Worm (Caenorhabditis elegans) whole organism, L4 larva: Measurements from ENCODE around the gene T24D8.6.
A peak's percentile ranks its signal among the peaks of the same experiment; 100 is the strongest.

Experiments used
- F10B5.3 ChIP-seq: sonication (generic microtip); optimal IDR thresholded peaks from 2 replicates; lab custom pipeline; 2016; ENCODE audit warnings: mild to moderate bottlenecking, missing genetic modification characterization, missing compliant biosample characterization
- F37D6.2 ChIP-seq: sonication (generic microtip); optimal IDR thresholded peaks from 2 replicates; lab custom pipeline; 2016; ENCODE audit warnings: mild to moderate bottlenecking, missing genetic modification characterization, missing compliant biosample characterization
- F49E8.2 ChIP-seq: sonication (generic microtip); optimal IDR thresholded peaks from 2 replicates; lab custom pipeline; 2016; ENCODE audit warnings: missing compliant biosample characterization, mild to moderate bottlenecking, missing genetic modification characterization, borderline replicate concordance
- Y48G9A.11 ChIP-seq: fragments of 200-800 bp; sonication (Bioruptor generic); IDR thresholded peaks from 2 replicates; pipeline ENCODE4 v1.3.6; 2022; ENCODE audit warnings: missing genetic modification reagents, missing genetic modification characterization, missing compliant biosample characterization
- ZK546.5 ChIP-seq, 2 experiments: sonication (generic microtip); optimal IDR thresholded peaks; 2 replicates each; lab custom pipeline; 2017; ENCODE audit warnings: missing biosample characterization in 2 of 2, missing genetic modification characterization in 2 of 2
- aha-1 ChIP-seq: fragments of 150-350 bp; peaks from one replicate; lab custom pipeline; 2014; ENCODE audit warnings: missing biosample characterization, missing genetic modification characterization
- ama-1 ChIP-seq: fragments of 150-350 bp; optimal IDR thresholded peaks from 2 replicates; lab custom pipeline; 2014; ENCODE audit warnings: inconsistent platforms, mixed read lengths
- ceh-28 ChIP-seq: fragments of 150-350 bp; optimal IDR thresholded peaks from 2 replicates; lab custom pipeline; 2014; ENCODE audit warnings: missing biosample characterization, missing genetic modification reagents, missing genetic modification characterization
- ceh-32 ChIP-seq: sonication (generic microtip); optimal IDR thresholded peaks from 2 replicates; lab custom pipeline; 2016; ENCODE audit warnings: mild to moderate bottlenecking, missing genetic modification characterization, missing compliant biosample characterization; ENCODE audit not compliant: poor library complexity
- ceh-82 ChIP-seq: sonication (generic microtip); optimal IDR thresholded peaks from 2 replicates; lab custom pipeline; 2017; ENCODE audit warnings: missing biosample characterization, missing genetic modification characterization
- ces-1 ChIP-seq: fragments of 150-350 bp; sonication (generic microtip); optimal IDR thresholded peaks from 4 replicates; lab custom pipeline; 2014; ENCODE audit warnings: missing biosample characterization, missing genetic modification reagents, missing genetic modification characterization
- ctbp-1 ChIP-seq: fragments of 200-800 bp; sonication (Bioruptor generic); IDR thresholded peaks from 2 replicates; pipeline ENCODE4 v1.3.6; 2022; ENCODE audit warnings: missing genetic modification reagents, missing genetic modification characterization, missing compliant biosample characterization
- daf-12 ChIP-seq: fragments of 150-350 bp; optimal IDR thresholded peaks from 2 replicates; lab custom pipeline; 2014; ENCODE audit warnings: missing biosample characterization, missing genetic modification reagents, missing genetic modification characterization
- daf-8 ChIP-seq: fragments of 200-800 bp; sonication (Bioruptor generic); IDR thresholded peaks from 2 replicates; pipeline ENCODE4 v1.3.6; 2022; ENCODE audit warnings: missing genetic modification characterization, missing compliant biosample characterization
- dmd-6 ChIP-seq: fragments of 200-800 bp; sonication (Bioruptor generic); IDR thresholded peaks from 2 replicates; pipeline ENCODE4 v1.3.6; 2022; ENCODE audit warnings: missing genetic modification reagents, missing genetic modification characterization, missing compliant biosample characterization
- dmd-8 ChIP-seq: fragments of 200-800 bp; sonication (Bioruptor generic); IDR thresholded peaks from 2 replicates; pipeline ENCODE4 v1.3.6; 2022; ENCODE audit warnings: missing genetic modification characterization, missing compliant biosample characterization
- dmd-9 ChIP-seq: fragments of 200-800 bp; sonication (Bioruptor generic); IDR thresholded peaks from 2 replicates; pipeline ENCODE4 v1.3.6; 2022; ENCODE audit warnings: missing genetic modification reagents, missing genetic modification characterization, missing compliant biosample characterization
- duxl-1 ChIP-seq: sonication (generic microtip); optimal IDR thresholded peaks from 2 replicates; lab custom pipeline; 2016; ENCODE audit warnings: mild to moderate bottlenecking, missing genetic modification characterization, moderate library complexity, missing compliant biosample characterization; ENCODE audit not compliant: poor library complexity
- dve-1 ChIP-seq: sonication (generic microtip); optimal IDR thresholded peaks from 2 replicates; lab custom pipeline; 2017; ENCODE audit warnings: antibody characterized with exemption, mild to moderate bottlenecking, missing genetic modification characterization, missing compliant biosample characterization; ENCODE audit not compliant: insufficient read depth
- egl-27 ChIP-seq: sonication (generic microtip); optimal IDR thresholded peaks from 3 replicates; lab custom pipeline; 2017; ENCODE audit warnings: missing biosample characterization, missing genetic modification reagents, missing genetic modification characterization
- fkh-10 ChIP-seq: fragments of 150-350 bp; optimal IDR thresholded peaks from 2 replicates; lab custom pipeline; 2014; ENCODE audit warnings: missing biosample characterization, missing genetic modification reagents, missing genetic modification characterization
- jun-1 ChIP-seq: fragments of 150-350 bp; optimal IDR thresholded peaks from 2 replicates; lab custom pipeline; 2014; ENCODE audit warnings: missing biosample characterization, missing genetic modification reagents, missing genetic modification characterization
- lim-7 ChIP-seq: fragments of 200-800 bp; sonication (Bioruptor generic); IDR thresholded peaks from 2 replicates; pipeline ENCODE4 v1.3.6; 2022; ENCODE audit warnings: missing genetic modification characterization, missing compliant biosample characterization
- lin-13 ChIP-seq: fragments of 150-350 bp; optimal IDR thresholded peaks from 2 replicates; lab custom pipeline; 2014; ENCODE audit warnings: missing biosample characterization, missing genetic modification reagents, missing genetic modification characterization
- lin-29 ChIP-seq: fragments of 200-800 bp; sonication (Bioruptor generic); IDR thresholded peaks from 2 replicates; pipeline ENCODE4 v1.3.6; 2022; ENCODE audit warnings: missing genetic modification reagents, missing genetic modification characterization, missing compliant biosample characterization
- lin-38 ChIP-seq: fragments of 200-800 bp; sonication (Bioruptor generic); IDR thresholded peaks from 2 replicates; pipeline ENCODE4 v1.3.6; 2022; ENCODE audit warnings: missing genetic modification reagents, missing genetic modification characterization, missing compliant biosample characterization
- lir-3 ChIP-seq: sonication (generic microtip); optimal IDR thresholded peaks from 2 replicates; lab custom pipeline; 2016; ENCODE audit warnings: mild to moderate bottlenecking, missing genetic modification characterization, missing compliant biosample characterization
- madf-5 ChIP-seq, 2 experiments: fragments of 200-800 bp; sonication (Bioruptor generic); IDR thresholded peaks; 2 replicates each; pipeline ENCODE4 v1.3.6; 2022; ENCODE audit warnings: missing compliant biosample characterization in 2 of 2, missing genetic modification characterization in 2 of 2
- madf-9 ChIP-seq: fragments of 200-800 bp; sonication (Bioruptor generic); conservative IDR thresholded peaks from 2 replicates; pipeline ENCODE4 v1.3.6; 2022; ENCODE audit warnings: missing genetic modification reagents, missing genetic modification characterization, missing compliant biosample characterization
- mep-1 ChIP-seq: fragments of 150-350 bp; sonication (generic microtip); optimal IDR thresholded peaks from 3 replicates; lab custom pipeline; 2014; ENCODE audit warnings: missing biosample characterization, missing genetic modification characterization
- mxl-2 ChIP-seq: fragments of 200-800 bp; sonication (Bioruptor generic); conservative IDR thresholded peaks from 2 replicates; pipeline ENCODE4 v1.3.6; 2022; ENCODE audit warnings: missing genetic modification reagents, missing genetic modification characterization, missing compliant biosample characterization
- mxl-3 ChIP-seq: fragments of 200-800 bp; sonication (Bioruptor generic); optimal IDR thresholded peaks from 2 replicates; lab custom pipeline; 2018; ENCODE audit warnings: mild to moderate bottlenecking, missing genetic modification characterization, missing compliant biosample characterization
- nhr-11 ChIP-seq: fragments of 150-350 bp; optimal IDR thresholded peaks from 2 replicates; lab custom pipeline; 2014; ENCODE audit warnings: missing biosample characterization, missing genetic modification characterization
- nhr-25 ChIP-seq: sonication (generic microtip); optimal IDR thresholded peaks from 2 replicates; lab custom pipeline; 2017; ENCODE audit warnings: missing genetic modification characterization, mild to moderate bottlenecking, missing compliant biosample characterization, antibody characterized with exemption, moderate library complexity, borderline replicate concordance; ENCODE audit not compliant: insufficient read depth
- nhr-41 ChIP-seq: fragments of 200-800 bp; sonication (Bioruptor generic); IDR thresholded peaks from 2 replicates; pipeline ENCODE4 v1.3.6; 2022; ENCODE audit warnings: missing genetic modification reagents, missing genetic modification characterization, missing compliant biosample characterization
- nhr-76 ChIP-seq: fragments of 150-350 bp; optimal IDR thresholded peaks from 2 replicates; lab custom pipeline; 2014; ENCODE audit warnings: missing biosample characterization, missing genetic modification characterization
- pha-4 ChIP-seq, 2 experiments: fragments of 150-350 bp in 1 of 2; fragments of 200-800 bp in 1 of 2; sonication (Bioruptor generic) in 1 of 2; IDR thresholded peaks in 1 of 2; optimal IDR thresholded peaks in 1 of 2; 2 replicates each; pipeline versions ENCODE4 v1.3.6 to Lab custom; 2014 to 2022; ENCODE audit warnings: missing genetic modification characterization in 2 of 2, missing genetic modification reagents in 2 of 2, missing biosample characterization in 1 of 2, missing compliant biosample characterization in 1 of 2
- php-3 ChIP-seq: fragments of 200-800 bp; sonication (Bioruptor generic); IDR thresholded peaks from 2 replicates; pipeline ENCODE4 v1.3.6; 2022; ENCODE audit warnings: missing genetic modification reagents, missing genetic modification characterization, missing compliant biosample characterization
- pqm-1 ChIP-seq: sonication (generic microtip); optimal IDR thresholded peaks from 2 replicates; lab custom pipeline; 2017; ENCODE audit warnings: missing biosample characterization, missing genetic modification characterization
- sdz-12 ChIP-seq: fragments of 200-800 bp; sonication (Bioruptor generic); optimal IDR thresholded peaks from 2 replicates; lab custom pipeline; 2018; ENCODE audit warnings: mild to moderate bottlenecking, missing genetic modification characterization, missing compliant biosample characterization
- skn-1 ChIP-seq: fragments of 150-350 bp; optimal IDR thresholded peaks from 2 replicates; lab custom pipeline; 2014; ENCODE audit warnings: missing biosample characterization, missing genetic modification characterization
- spr-1 ChIP-seq: sonication (generic microtip); optimal IDR thresholded peaks from 2 replicates; lab custom pipeline; 2016; ENCODE audit warnings: mild to moderate bottlenecking, missing genetic modification characterization, missing compliant biosample characterization
- spr-3 ChIP-seq: fragments of 200-800 bp; sonication (Bioruptor generic); optimal IDR thresholded peaks from 2 replicates; lab custom pipeline; 2018; ENCODE audit warnings: mild to moderate bottlenecking, missing genetic modification characterization, missing compliant biosample characterization
- unc-130 ChIP-seq: sonication (generic microtip); optimal IDR thresholded peaks from 2 replicates; lab custom pipeline; 2016; ENCODE audit warnings: missing genetic modification reagents, missing genetic modification characterization, missing compliant biosample characterization
- unc-39 ChIP-seq: sonication (generic microtip); optimal IDR thresholded peaks from 2 replicates; lab custom pipeline; 2017; ENCODE audit warnings: missing biosample characterization, missing genetic modification characterization
- unc-62 ChIP-seq, 3 experiments: fragments of 150-350 bp in 1 of 3; sonication (generic microtip); optimal IDR thresholded peaks in 2 of 3; peaks in 1 of 3; 1 replicate in 1 of 3; 2 replicates in 2 of 3; lab custom pipeline; 2014 to 2017; ENCODE audit warnings: missing biosample characterization in 3 of 3, missing genetic modification characterization in 3 of 3, missing genetic modification reagents in 3 of 3, missing genotype in 1 of 3
- vab-7 ChIP-seq: fragments of 200-800 bp; sonication (Bioruptor generic); IDR thresholded peaks from 2 replicates; pipeline ENCODE4 v1.3.6; 2022; ENCODE audit warnings: missing genetic modification reagents, missing genetic modification characterization, missing compliant biosample characterization
- zag-1 ChIP-seq: fragments of 150-350 bp; optimal IDR thresholded peaks from 2 replicates; lab custom pipeline; 2014; ENCODE audit warnings: missing biosample characterization, missing genetic modification characterization
- zfp-2 ChIP-seq: sonication (generic microtip); optimal IDR thresholded peaks from 2 replicates; lab custom pipeline; 2016; ENCODE audit warnings: mild to moderate bottlenecking, missing genetic modification characterization, missing compliant biosample characterization
- zip-11 ChIP-seq: fragments of 200-800 bp; sonication (Bioruptor generic); IDR thresholded peaks from 2 replicates; pipeline ENCODE4 v1.3.6; 2022; ENCODE audit warnings: missing genetic modification characterization, missing compliant biosample characterization
- ztf-7 ChIP-seq: fragments of 150-350 bp; optimal IDR thresholded peaks from 2 replicates; lab custom pipeline; 2014; ENCODE audit warnings: missing biosample characterization, missing genetic modification characterization

Gene T24D8.6

DNA sequence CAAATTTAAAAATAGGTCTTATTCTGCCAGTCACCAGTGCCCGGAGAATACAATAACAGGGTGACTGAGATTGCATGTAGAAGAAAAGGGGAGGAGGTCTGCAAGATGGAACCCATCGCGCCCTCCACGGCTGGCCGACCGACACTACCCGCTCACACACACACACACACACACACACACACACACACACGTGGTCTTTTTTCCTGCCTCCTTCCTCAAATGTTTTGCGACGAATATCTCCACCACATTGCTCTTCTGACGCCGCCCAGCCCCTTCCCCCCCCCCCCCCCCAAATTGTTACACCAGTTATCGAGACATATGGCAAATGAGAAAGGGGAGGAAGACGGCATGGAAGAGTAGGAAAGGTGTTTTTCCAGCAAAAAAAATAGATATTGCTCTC is 44.0 kb downstream of the T24D8.6 start (continued):
- TF ChIP-seq spr-3 (no peak), lin-38 (GFP tag; lab: Robert Waterston, UW) (no peak), ZK546.5 (tag; optimal IDR thresholded peaks at IDR 0.05; lab: Kevin White, UChicago) (no peak), ctbp-1 (0 out of 2 replicates have a peak, but pooled peaks have one; percentile 13), lir-3 (tag; lab: Kevin White, UChicago) (no peak), aha-1 (tag; lab: Kevin White, UChicago) (peak; percentile 51), zfp-2 (no peak), egl-27 (tag; lab: Kevin White, UChicago) (no peak), madf-5 (GFP tag; IDR thresholded peaks at IDR 0.05; lab: Robert Waterston, UW) (no peak), dmd-8 (GFP tag; lab: Robert Waterston, UW) (no peak), mxl-2 (GFP tag; lab: Robert Waterston, UW) (no peak), duxl-1 (tag; lab: Kevin White, UChicago) (no peak), F10B5.3 (no peak), ztf-7 (tag; lab: Kevin White, UChicago) (no peak), madf-9 (GFP tag; lab: Robert Waterston, UW) (no peak), unc-62 (GFP tag; optimal IDR thresholded peaks at IDR 0.05 in 1 of 2; lab: Kevin White, UChicago) (peak in 1 of 2 experiments; percentile 24), unc-62 (tag; optimal IDR thresholded peaks at IDR 0.05; lab: Kevin White, UChicago) (no peak), dve-1 (no peak), ceh-32 (tag; lab: Kevin White, UChicago) (no peak), zip-11 (GFP tag; lab: Robert Waterston, UW) (no peak), nhr-41 (GFP tag; lab: Robert Waterston, UW) (no peak), ces-1 (GFP tag; lab: Kevin White, UChicago) (no peak), lin-29 (GFP tag; lab: Robert Waterston, UW) (no peak), unc-39 (tag; lab: Kevin White, UChicago) (no peak), F37D6.2 (tag; lab: Kevin White, UChicago) (no peak), pqm-1 (tag; lab: Kevin White, UChicago) (no peak), dmd-6 (GFP tag; lab: Robert Waterston, UW) (peak; percentile 42; the same call in 1 of the 2 replicates), pha-4 (GFP tag; IDR thresholded peaks at IDR 0.05; lab: Robert Waterston, UW) (no peak), pha-4 (tag; optimal IDR thresholded peaks at IDR 0.05; lab: Kevin White, UChicago) (no peak), nhr-11 (tag; lab: Kevin White, UChicago) (no peak), skn-1 (tag; lab: Kevin White, UChicago) (no peak), dmd-9 (GFP tag; lab: Robert Waterston, UW) (0 out of 2 replicates have a peak, but pooled peaks have one; percentile 21), mep-1 (tag; lab: Kevin White, UChicago) (no peak), ama-1 (lab: Kevin White, UChicago) (no peak), zag-1 (no peak), spr-1 (tag; lab: Kevin White, UChicago) (no peak), daf-8 (GFP tag; lab: Robert Waterston, UW) (no peak), lin-13 (GFP tag; lab: Kevin White, UChicago) (no peak), unc-130 (GFP tag; lab: Kevin White, UChicago) (no peak), jun-1 (tag; lab: Kevin White, UChicago) (no peak), lim-7 (no peak), nhr-25 (no peak), ceh-82 (tag; lab: Kevin White, UChicago) (no peak), nhr-76 (no peak), Y48G9A.11 (GFP tag; lab: Robert Waterston, UW) (no peak), sdz-12 (GFP tag; lab: Kevin White, UChicago) (no peak), daf-12 (tag; lab: Kevin White, UChicago) (no peak), F49E8.2 (tag; lab: Kevin White, UChicago) (no peak), vab-7 (GFP tag; lab: Robert Waterston, UW) (no peak), fkh-10 (no peak), mxl-3 (peak; percentile 84), ceh-28 (tag; lab: Kevin White, UChicago) (no peak), php-3 (no peak)
